Fruit fly (Drosophila melanogaster) whole organism, wandering third instar larva: Measurements from ENCODE around the gene Rdh.
A peak's percentile ranks its signal among the peaks of the same experiment; 100 is the strongest.

Source experiments
- Jra ChIP-seq: sonication (Bioruptor generic); optimal IDR thresholded peaks from 2 replicates; lab custom pipeline; 2016; ENCODE audit warnings: missing biosample characterization, missing genetic modification characterization
- OdsH ChIP-seq: fragments of 200-800 bp; sonication (Bioruptor generic); optimal IDR thresholded peaks from 2 replicates; lab custom pipeline; 2016; ENCODE audit warnings: missing biosample characterization, mild to moderate bottlenecking, missing genetic modification characterization
- Rel ChIP-seq, 2 experiments: fragments of 200-800 bp; sonication (Bioruptor generic) in 1 of 2; optimal IDR thresholded peaks; 2 replicates in 1 of 2; 3 replicates in 1 of 2; lab custom pipeline; 2016 to 2019; ENCODE audit warnings: mild to moderate bottlenecking in 2 of 2, missing biosample characterization in 2 of 2, missing genetic modification characterization in 2 of 2, moderate library complexity in 1 of 2
- h ChIP-seq: fragments of 200-800 bp; sonication (Bioruptor generic); optimal IDR thresholded peaks from 3 replicates; lab custom pipeline; 2016; ENCODE audit warnings: missing biosample characterization, mild to moderate bottlenecking, missing genetic modification characterization
- jim ChIP-seq: fragments of 175-275, 200-325 bp; sonication (Bioruptor generic); optimal IDR thresholded peaks from 2 replicates; lab custom pipeline; 2016; ENCODE audit warnings: missing biosample characterization, mild to moderate bottlenecking, missing genetic modification characterization
- lola ChIP-seq: fragments of >200 bp; optimal IDR thresholded peaks from 2 replicates; lab custom pipeline; 2017; ENCODE audit warnings: missing biosample characterization, missing genetic modification characterization
- sv ChIP-seq: fragments of 200-800 bp; sonication (Bioruptor generic); optimal IDR thresholded peaks from 3 replicates; lab custom pipeline; 2016; ENCODE audit warnings: missing biosample characterization, missing genetic modification characterization

DNA sequence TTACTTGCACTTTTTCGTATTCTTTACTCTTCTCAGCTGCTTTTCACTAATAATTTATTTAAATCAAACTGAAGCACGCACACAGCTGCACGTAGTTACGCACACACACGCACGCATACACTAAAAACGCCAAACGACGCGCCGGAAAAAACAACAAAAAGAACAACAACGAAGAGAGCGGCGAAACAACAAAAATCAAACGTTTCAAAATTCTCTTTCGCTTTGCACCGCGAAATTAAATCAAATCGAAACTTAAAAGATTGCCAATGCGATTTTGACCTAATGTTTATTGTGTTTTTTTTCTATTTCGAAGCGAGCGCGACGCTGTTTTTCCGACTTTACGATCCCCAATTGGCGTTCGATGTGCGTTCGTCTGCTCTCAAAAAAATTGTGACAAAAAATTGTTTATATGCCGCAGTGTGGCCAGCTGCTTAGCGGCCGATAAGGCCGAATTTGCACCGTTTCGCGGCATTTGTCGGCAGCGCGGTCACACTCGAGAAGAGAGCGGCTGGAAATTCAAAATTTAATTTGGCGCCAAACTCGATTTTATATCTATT is 37.6 kb upstream of the Rdh start:
- TF ChIP-seq lola (GFP tag; lab: Kevin White, UChicago) (no peak), sv (GFP tag; lab: Kevin White, UChicago) (no peak), h (GFP tag; lab: Kevin White, UChicago) (peak; percentile 46), Rel (GFP tag; optimal IDR thresholded peaks at IDR 0.05; lab: Kevin White, UChicago) (no peak), Rel (tag; optimal IDR thresholded peaks at IDR 0.05; lab: Kevin White, UChicago) (no peak), OdsH (no peak), jim (GFP tag; lab: Kevin White, UChicago) (no peak), Jra (GFP tag; lab: Kevin White, UChicago) (no peak)
